Fruit fly (Drosophila melanogaster): Measurements from ENCODE around the gene CG9626.

- TF ChIP-seq CG8478 (optimal IDR thresholded peaks at IDR 0.05) (no peak), CTCF (optimal IDR thresholded peaks at IDR 0.05) (peak; percentile 38 to 55)
Measured at dm6 chr3R:8269740-8270139, 31.0 kb downstream of the CG9626 start, which contains the start of gene CG9630.

All from S2 (cell line).